Fruit fly (Drosophila melanogaster) whole organism, wandering third instar larva: ENCODE measurements around the gene Pgant5.

Experiments used
- Dfd ChIP-seq: fragments of >200 bp; optimal IDR thresholded peaks from 2 replicates; lab custom pipeline; 2017; ENCODE audit warnings: missing biosample characterization, missing genetic modification characterization
- Jra ChIP-seq: sonication (Bioruptor generic); optimal IDR thresholded peaks from 2 replicates; lab custom pipeline; 2016; ENCODE audit warnings: missing biosample characterization, missing genetic modification characterization
- Vsx2 ChIP-seq: fragments of 200-300, 225-300 bp; sonication (Bioruptor generic); optimal IDR thresholded peaks from 2 replicates; lab custom pipeline; 2018; ENCODE audit warnings: missing biosample characterization, missing genetic modification characterization; ENCODE audit not compliant: partially characterized antibody
- brk ChIP-seq: fragments of 200-800 bp; sonication (Bioruptor generic); optimal IDR thresholded peaks from 2 replicates; lab custom pipeline; 2016; ENCODE audit warnings: missing biosample characterization, mild to moderate bottlenecking, missing genetic modification characterization
- dmrt93B ChIP-seq: fragments of 200-800 bp; sonication (Bioruptor generic); optimal IDR thresholded peaks from 2 replicates; lab custom pipeline; 2018; ENCODE audit warnings: missing biosample characterization, mild to moderate bottlenecking, missing genetic modification characterization
- jim ChIP-seq: fragments of 175-275, 200-325 bp; sonication (Bioruptor generic); optimal IDR thresholded peaks from 2 replicates; lab custom pipeline; 2016; ENCODE audit warnings: missing biosample characterization, mild to moderate bottlenecking, missing genetic modification characterization
- lola ChIP-seq: fragments of >200 bp; optimal IDR thresholded peaks from 2 replicates; lab custom pipeline; 2017; ENCODE audit warnings: missing biosample characterization, missing genetic modification characterization
- pan ChIP-seq: fragments of >200 bp; optimal IDR thresholded peaks from 2 replicates; lab custom pipeline; 2017
- sage ChIP-seq: fragments of 200-800 bp; sonication (Bioruptor generic); optimal IDR thresholded peaks from 2 replicates; lab custom pipeline; 2016; ENCODE audit warnings: missing biosample characterization, mild to moderate bottlenecking, missing genetic modification characterization
- usp ChIP-seq: fragments of >200 bp; optimal IDR thresholded peaks from 2 replicates; lab custom pipeline; 2017; ENCODE audit warnings: missing biosample characterization, missing genetic modification characterization

DNA sequence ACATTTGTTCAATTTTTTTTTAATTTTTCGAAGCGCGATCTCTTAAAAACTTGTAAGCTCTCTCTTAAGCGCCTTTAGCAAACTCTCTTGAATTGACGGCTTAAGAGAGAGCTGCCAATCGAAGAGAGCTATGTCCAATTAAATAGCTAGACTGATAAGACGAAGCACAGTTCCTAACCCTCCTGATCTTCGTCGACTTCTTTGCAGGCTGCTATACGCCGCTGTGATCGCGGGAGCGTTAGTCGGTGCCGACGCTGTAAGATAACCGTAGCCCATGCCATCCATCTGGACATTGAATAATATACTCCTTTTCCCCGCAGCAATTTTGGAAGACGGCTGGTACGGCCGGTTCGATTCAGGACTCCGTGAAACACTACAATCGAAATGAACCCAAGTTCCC is 62.9 kb downstream of the Pgant5 start:
- TF ChIP-seq jim (GFP tag; lab: Kevin White, UChicago), result no peak
- TF ChIP-seq brk (GFP tag; lab: Kevin White, UChicago), result no peak
- TF ChIP-seq pan (lab: Kevin White, UChicago), result no peak
- TF ChIP-seq usp (GFP tag; lab: Kevin White, UChicago), result no peak
- no peak for TF ChIP-seq sage (GFP tag; lab: Kevin White, UChicago)
- TF ChIP-seq lola, result no peak
- TF ChIP-seq Vsx2 (GFP tag; lab: Kevin White, UChicago), result no peak
- no peak for TF ChIP-seq Jra
- TF ChIP-seq dmrt93B (GFP tag; lab: Kevin White, UChicago), result no peak
- TF ChIP-seq Dfd (GFP tag; lab: Kevin White, UChicago), result no peak
